Fruit fly (Drosophila melanogaster) whole organism, wandering third instar larva: ENCODE measurements around the gene CG3558.

ENCODE experiments used
- Abd-B ChIP-seq: fragments of >200 bp; optimal IDR thresholded peaks from 2 replicates; lab custom pipeline; 2017; ENCODE audit warnings: missing biosample characterization, missing genetic modification characterization
- CG32264 ChIP-seq: fragments of 200-800 bp; sonication (Bioruptor generic); optimal IDR thresholded peaks from 2 replicates; lab custom pipeline; 2016; ENCODE audit warnings: missing biosample characterization, missing genetic modification characterization
- CG9705 ChIP-seq: fragments of 200-800 bp; sonication (Bioruptor generic); optimal IDR thresholded peaks from 2 replicates; lab custom pipeline; 2018; ENCODE audit warnings: missing biosample characterization, mild to moderate bottlenecking, missing genetic modification characterization
- Dif ChIP-seq: fragments of 200-275, 200-300 bp; sonication (Bioruptor generic); optimal IDR thresholded peaks from 2 replicates; lab custom pipeline; 2018; ENCODE audit warnings: missing biosample characterization, missing genetic modification characterization; ENCODE audit not compliant: partially characterized antibody
- Hr83 ChIP-seq: fragments of 200-300 bp; sonication (Bioruptor generic); optimal IDR thresholded peaks from 2 replicates; lab custom pipeline; 2016; ENCODE audit warnings: missing biosample characterization, mild to moderate bottlenecking, missing genetic modification characterization, moderate library complexity; ENCODE audit not compliant: poor library complexity, severe bottlenecking
- Mio ChIP-seq: sonication (Bioruptor generic); optimal IDR thresholded peaks from 2 replicates; lab custom pipeline; 2016; ENCODE audit warnings: missing biosample characterization, missing genetic modification characterization
- Myc ChIP-seq: fragments of >200 bp; optimal IDR thresholded peaks from 2 replicates; lab custom pipeline; 2017
- Rel ChIP-seq, 2 experiments: fragments of 200-800 bp; sonication (Bioruptor generic) in 1 of 2; optimal IDR thresholded peaks; 2 replicates in 1 of 2; 3 replicates in 1 of 2; lab custom pipeline; 2016 to 2019; ENCODE audit warnings: mild to moderate bottlenecking in 2 of 2, missing biosample characterization in 2 of 2, missing genetic modification characterization in 2 of 2, moderate library complexity in 1 of 2
- fru ChIP-seq: fragments of 200-800 bp; sonication (Bioruptor generic); optimal IDR thresholded peaks from 3 replicates; lab custom pipeline; 2016; ENCODE audit warnings: missing biosample characterization, mild to moderate bottlenecking, missing genetic modification characterization
- tai ChIP-seq: sonication (Bioruptor generic); optimal IDR thresholded peaks from 2 replicates; lab custom pipeline; 2016; ENCODE audit warnings: missing biosample characterization, missing genetic modification characterization
- usp ChIP-seq: fragments of >200 bp; optimal IDR thresholded peaks from 2 replicates; lab custom pipeline; 2017; ENCODE audit warnings: missing biosample characterization, missing genetic modification characterization

DNA sequence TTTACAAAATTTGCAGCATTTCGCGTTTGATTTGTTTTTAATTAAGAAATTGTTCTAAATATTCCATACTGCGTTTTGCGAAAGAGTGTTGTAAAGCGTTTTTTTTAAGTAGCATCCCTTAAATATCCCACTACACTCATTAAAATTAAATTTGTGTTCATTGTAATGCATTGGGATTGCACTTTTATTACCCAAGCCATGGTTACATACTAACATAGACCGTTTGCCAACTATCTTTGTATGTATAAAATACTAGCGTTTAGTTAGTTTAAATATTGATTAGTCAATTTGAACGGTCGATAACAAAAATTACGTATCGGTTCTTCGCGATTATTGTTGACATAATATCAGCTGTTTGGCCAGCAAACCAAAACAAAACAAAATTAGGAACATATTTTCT, 47.1 kb downstream of the CG3558 start, which contains the start of the genes cnir and CG17221:
- TF ChIP-seq usp (GFP tag; lab: Kevin White, UChicago) (no peak), Rel (GFP tag; optimal IDR thresholded peaks at IDR 0.05; lab: Kevin White, UChicago) (no peak), Rel (tag; optimal IDR thresholded peaks at IDR 0.05; lab: Kevin White, UChicago) (peak; percentile 39), Abd-B (GFP tag; lab: Kevin White, UChicago) (no peak), CG9705 (GFP tag; lab: Kevin White, UChicago) (peak; percentile 66), Dif (no peak), Myc (lab: Kevin White, UChicago) (peak; percentile 31), Hr83 (GFP tag; lab: Kevin White, UChicago) (peak; percentile 84), fru (peak; percentile 70), tai (GFP tag; lab: Kevin White, UChicago) (no peak), Mio (GFP tag; lab: Kevin White, UChicago) (no peak), CG32264 (GFP tag; lab: Kevin White, UChicago) (peak; percentile 60)
